Fruit fly (Drosophila melanogaster) whole organism, adult: ENCODE measurements around the gene CG4218.

Experiments used
- CG11617 ChIP-seq: fragments of 200-800 bp; sonication (Bioruptor generic); optimal IDR thresholded peaks from 2 replicates; lab custom pipeline; 2017; ENCODE audit warnings: mild to moderate bottlenecking, missing biosample characterization, missing genetic modification reagents, missing genetic modification characterization
- CG12768 ChIP-seq: fragments of 200-800 bp; sonication (Bioruptor generic); optimal IDR thresholded peaks from 2 replicates; lab custom pipeline; 2017; ENCODE audit warnings: missing biosample characterization, missing genetic modification characterization, mild to moderate bottlenecking, moderate library complexity, missing genetic modification reagents
- CG14711 ChIP-seq: fragments of 200-800 bp; sonication (Bioruptor generic); optimal IDR thresholded peaks from 2 replicates; lab custom pipeline; 2018; ENCODE audit warnings: missing biosample characterization, mild to moderate bottlenecking, missing genetic modification characterization, moderate library complexity
- CG1620 ChIP-seq: fragments of 200-800 bp; sonication (Bioruptor generic); optimal IDR thresholded peaks from 2 replicates; lab custom pipeline; 2016; ENCODE audit warnings: missing biosample characterization, missing genetic modification characterization
- CG33017 ChIP-seq: fragments of 200-800 bp; sonication (Bioruptor generic); optimal IDR thresholded peaks from 2 replicates; lab custom pipeline; 2018; ENCODE audit warnings: missing biosample characterization, mild to moderate bottlenecking, missing genetic modification characterization, moderate library complexity
- CG5204 ChIP-seq: fragments of 200-800 bp; sonication (Bioruptor generic); optimal IDR thresholded peaks from 2 replicates; lab custom pipeline; 2016; ENCODE audit warnings: missing biosample characterization, missing genetic modification characterization
- CG7045 ChIP-seq: fragments of 200-800 bp; sonication (Bioruptor generic); optimal IDR thresholded peaks from 2 replicates; lab custom pipeline; 2017; ENCODE audit warnings: missing biosample characterization, mild to moderate bottlenecking, missing genetic modification characterization
- CG7101 ChIP-seq: fragments of 200-800 bp; sonication (Bioruptor generic); optimal IDR thresholded peaks from 2 replicates; lab custom pipeline; 2018; ENCODE audit warnings: missing biosample characterization, mild to moderate bottlenecking, missing genetic modification characterization, moderate library complexity
- Clk ChIP-seq: fragments of 200-800 bp; sonication (Bioruptor generic); optimal IDR thresholded peaks from 2 replicates; lab custom pipeline; 2017; ENCODE audit warnings: missing biosample characterization, missing genetic modification characterization
- Crg-1 ChIP-seq: fragments of 200-800 bp; sonication (Bioruptor generic); optimal IDR thresholded peaks from 2 replicates; lab custom pipeline; 2016; ENCODE audit warnings: missing biosample characterization, missing genetic modification characterization
- Hr96 ChIP-seq: fragments of 200-800 bp; sonication (Bioruptor generic); optimal IDR thresholded peaks from 2 replicates; lab custom pipeline; 2016; ENCODE audit warnings: missing biosample characterization, missing genetic modification characterization
- Mnt ChIP-seq: fragments of 200-800 bp; sonication (Bioruptor generic); optimal IDR thresholded peaks from 2 replicates; lab custom pipeline; 2016; ENCODE audit warnings: missing biosample characterization, mild to moderate bottlenecking, missing genetic modification characterization
- bab1 ChIP-seq: fragments of 200-800 bp; sonication (Bioruptor generic); optimal IDR thresholded peaks from 3 replicates; lab custom pipeline; 2019; ENCODE audit warnings: missing biosample characterization, mild to moderate bottlenecking, missing genetic modification characterization, moderate library complexity
- cic ChIP-seq: fragments of 200-800 bp; sonication (Bioruptor generic); optimal IDR thresholded peaks from 2 replicates; lab custom pipeline; 2017; ENCODE audit warnings: missing biosample characterization, mild to moderate bottlenecking, missing genetic modification characterization, moderate library complexity
- cnc ChIP-seq, 2 experiments: fragments of >200 bp; optimal IDR thresholded peaks; 2 replicates each; lab custom pipeline; 2017
- kay ChIP-seq: fragments of 200-800 bp; sonication (Bioruptor generic); peaks from one replicate; lab custom pipeline; 2016; ENCODE audit warnings: missing biosample characterization, missing genetic modification characterization, borderline replicate concordance
- ovo ChIP-seq: fragments of 200-800 bp; sonication (Bioruptor generic); optimal IDR thresholded peaks from 2 replicates; lab custom pipeline; 2016; ENCODE audit warnings: missing biosample characterization, missing genetic modification characterization
- pad ChIP-seq: fragments of 200-800 bp; sonication (Bioruptor generic); optimal IDR thresholded peaks from 3 replicates; lab custom pipeline; 2017; ENCODE audit warnings: missing biosample characterization, missing genetic modification characterization, mild to moderate bottlenecking, moderate library complexity, missing genetic modification reagents
- tj ChIP-seq: fragments of 200-800 bp; sonication (Bioruptor generic); optimal IDR thresholded peaks from 3 replicates; lab custom pipeline; 2017; ENCODE audit warnings: missing biosample characterization, mild to moderate bottlenecking, missing genetic modification characterization, moderate library complexity
- toe ChIP-seq: fragments of 200-800 bp; sonication (Bioruptor generic); optimal IDR thresholded peaks from 2 replicates; lab custom pipeline; 2016; ENCODE audit warnings: missing biosample characterization, missing genetic modification characterization

Gene CG4218

dm6 chr2L:14579449-14579848 lies 30.5 kb upstream of the CG4218 start:
- TF ChIP-seq cnc (optimal IDR thresholded peaks at IDR 0.05; lab: Kevin White, UChicago) (no peak), ovo (GFP tag; lab: Kevin White, UChicago) (no peak), tj (GFP tag; lab: Kevin White, UChicago) (no peak), CG1620 (no peak), CG12768 (GFP tag; lab: Kevin White, UChicago) (no peak), kay (peak; percentile 12), CG5204 (no peak), Mnt (GFP tag; lab: Kevin White, UChicago) (no peak), CG14711 (tag; lab: Kevin White, UChicago) (no peak)

DNA sequence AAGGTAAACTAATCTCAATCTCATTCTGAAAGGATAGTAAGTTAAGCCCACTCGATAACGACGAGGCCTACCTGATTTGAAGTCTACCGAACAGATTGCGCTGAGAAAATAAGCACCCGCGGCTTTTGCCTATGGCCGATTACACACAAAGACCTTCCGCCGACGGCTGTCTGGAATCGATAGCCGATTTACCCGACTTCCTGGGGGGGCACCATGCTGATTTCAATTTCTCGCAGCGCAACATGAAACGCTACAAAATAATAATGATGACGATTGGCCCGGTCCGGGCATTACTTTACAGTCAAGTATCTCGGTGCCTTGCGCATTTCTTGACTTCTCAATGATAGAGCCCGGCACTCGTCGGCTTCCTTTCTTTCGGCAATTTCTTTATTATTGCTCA lies 28.3 kb upstream of the CG4218 start:
- TF ChIP-seq kay (no peak), Clk (GFP tag; lab: Kevin White, UChicago) (no peak), CG7045 (GFP tag; lab: Kevin White, UChicago) (no peak), Mnt (GFP tag; lab: Kevin White, UChicago) (no peak)

- TF ChIP-seq Mnt (GFP tag; lab: Kevin White, UChicago) = no peak
- TF ChIP-seq CG11617 (GFP tag; lab: Kevin White, UChicago) = no peak
- no peak for TF ChIP-seq CG12768 (GFP tag; lab: Kevin White, UChicago)
- TF ChIP-seq cnc (optimal IDR thresholded peaks at IDR 0.05; lab: Kevin White, UChicago) = no peak
- TF ChIP-seq cic = no peak
Measured at dm6 chr2L:14574852-14575251, 25.9 kb upstream of the CG4218 start.

DNA sequence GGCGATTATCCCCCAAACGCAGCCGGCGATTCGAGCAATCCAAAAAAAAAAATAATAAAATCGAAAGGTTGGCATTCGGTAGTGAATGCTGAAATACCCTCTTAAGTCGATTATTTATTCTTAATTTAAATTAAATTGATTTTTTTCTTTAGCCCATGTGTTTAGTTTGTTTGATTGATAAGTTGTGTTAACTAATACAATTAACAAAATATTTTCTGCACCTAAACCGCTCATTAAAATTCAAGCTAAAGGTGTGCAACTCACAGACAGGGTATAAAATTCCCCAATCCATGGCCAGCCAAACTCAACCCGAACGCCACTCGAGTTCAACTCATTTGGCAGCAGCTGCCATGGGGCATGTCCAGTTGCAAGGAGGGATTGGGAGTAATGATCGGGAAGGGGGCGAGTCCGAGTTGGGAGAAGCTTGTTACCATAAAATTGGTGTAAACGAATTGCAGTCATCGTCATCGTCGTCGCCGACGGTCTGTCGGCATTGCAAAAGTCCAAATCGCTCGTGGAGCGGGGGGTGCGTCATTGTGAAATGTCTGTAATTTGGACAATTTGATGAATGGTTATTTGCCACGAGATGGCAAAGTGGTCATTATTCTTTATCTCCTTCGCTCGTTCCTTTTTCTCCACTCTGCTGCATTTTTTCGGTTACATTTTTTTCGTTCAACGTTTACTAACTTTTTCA lies 24.5 kb upstream of the CG4218 start:
- TF ChIP-seq Mnt (GFP tag; lab: Kevin White, UChicago) (no peak), CG1620 (no peak), CG14711 (tag; lab: Kevin White, UChicago) (no peak), Crg-1 (no peak), CG5204 (no peak), CG12768 (GFP tag; lab: Kevin White, UChicago) (no peak), CG11617 (GFP tag; lab: Kevin White, UChicago) (no peak), Clk (GFP tag; lab: Kevin White, UChicago) (no peak), ovo (GFP tag; lab: Kevin White, UChicago) (no peak), CG33017 (tag; lab: Kevin White, UChicago) (no peak), kay (no peak), CG7101 (tag; lab: Kevin White, UChicago) (no peak), Hr96 (no peak), cnc (optimal IDR thresholded peaks at IDR 0.05; lab: Kevin White, UChicago) (no peak)

dm6 chr2L:14571673-14572461 lies 23.0 kb upstream of the CG4218 start:
- no peak for TF ChIP-seq pad (GFP tag; lab: Kevin White, UChicago)
- TF ChIP-seq toe (GFP tag; lab: Kevin White, UChicago) = no peak
- TF ChIP-seq CG33017 (tag; lab: Kevin White, UChicago) = no peak
- TF ChIP-seq CG7045 (GFP tag; lab: Kevin White, UChicago) = no peak
- no peak for TF ChIP-seq CG14711 (tag; lab: Kevin White, UChicago)
- no peak for TF ChIP-seq bab1 (GFP tag; lab: Kevin White, UChicago)
- TF ChIP-seq CG7101 (tag; lab: Kevin White, UChicago) = no peak
- TF ChIP-seq Clk (GFP tag; lab: Kevin White, UChicago) = no peak
- TF ChIP-seq Hr96 = no peak
- no peak for TF ChIP-seq Crg-1
- TF ChIP-seq kay = no peak
- no peak for TF ChIP-seq tj (GFP tag; lab: Kevin White, UChicago)
- no peak for TF ChIP-seq CG1620
- TF ChIP-seq CG12768 (GFP tag; lab: Kevin White, UChicago) = no peak
- TF ChIP-seq CG5204 = no peak
- TF ChIP-seq cic = no peak
- TF ChIP-seq Mnt (GFP tag; lab: Kevin White, UChicago) = no peak
- no peak for TF ChIP-seq CG11617 (GFP tag; lab: Kevin White, UChicago)
- TF ChIP-seq ovo (GFP tag; lab: Kevin White, UChicago) = no peak

dm6 chr2L:14570843-14571242 lies 21.9 kb upstream of the CG4218 start:
- TF ChIP-seq toe (GFP tag; lab: Kevin White, UChicago) (no peak), CG14711 (tag; lab: Kevin White, UChicago) (no peak), Crg-1 (no peak), Hr96 (no peak), cnc (optimal IDR thresholded peaks at IDR 0.05; lab: Kevin White, UChicago) (no peak), CG11617 (GFP tag; lab: Kevin White, UChicago) (no peak)

DNA sequence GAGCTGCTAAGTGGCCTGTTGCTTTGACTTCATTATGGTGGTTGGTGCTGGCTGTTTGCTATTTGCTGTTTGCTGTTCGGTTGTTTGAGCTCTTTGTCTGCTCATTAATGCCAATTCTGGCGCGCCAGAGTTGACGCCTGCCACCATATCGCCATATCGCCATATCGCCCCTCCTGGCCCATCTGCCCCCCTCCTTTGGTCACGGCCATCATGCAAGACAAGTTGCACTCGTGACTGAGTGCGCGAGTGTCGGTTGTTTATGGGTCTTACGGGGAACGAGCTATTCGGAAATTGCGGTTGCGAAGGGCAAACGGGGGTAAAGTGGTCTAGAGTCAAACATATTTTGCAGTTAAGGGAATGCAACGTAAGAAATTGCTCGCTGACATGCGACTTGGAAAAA lies 21.2 kb upstream of the CG4218 start:
- TF ChIP-seq CG11617 (GFP tag; lab: Kevin White, UChicago) (no peak), toe (GFP tag; lab: Kevin White, UChicago) (no peak), CG7045 (GFP tag; lab: Kevin White, UChicago) (no peak), ovo (GFP tag; lab: Kevin White, UChicago) (no peak), kay (no peak)
